Worm (Caenorhabditis elegans) whole organism, L4/young adult: Measurements from ENCODE around the gene K06G5.3.

Source experiments
- W03F9.2 ChIP-seq: fragments of 150-350 bp; optimal IDR thresholded peaks from 2 replicates; lab custom pipeline; 2014; ENCODE audit warnings: missing biosample characterization, missing genetic modification characterization
- dao-5 ChIP-seq: sonication (generic microtip); optimal IDR thresholded peaks from 2 replicates; lab custom pipeline; 2016; ENCODE audit warnings: missing genotype, missing genetic modification characterization, moderate library complexity, missing compliant biosample characterization

- TF ChIP-seq dao-5 (tag; lab: Kevin White, UChicago) (no peak), W03F9.2 (tag; lab: Kevin White, UChicago) (no peak)
These were observed 17.1 kb upstream of the K06G5.3 start for ce11 chrX:14240205-14240604.
